Worm (Caenorhabditis elegans) whole organism, L1 larva: Measurements from ENCODE around the gene oma-2.
A peak's percentile ranks its signal among the peaks of the same experiment; 100 is the strongest.

Experiments
- C04F5.9 ChIP-seq: sonication (generic microtip); optimal IDR thresholded peaks from 2 replicates; lab custom pipeline; 2016; ENCODE audit warnings: missing genetic modification characterization, missing compliant biosample characterization
- alr-1 ChIP-seq: fragments of 200-800 bp; sonication (Bioruptor generic); optimal IDR thresholded peaks from 2 replicates; lab custom pipeline; 2018; ENCODE audit warnings: borderline replicate concordance, mild to moderate bottlenecking, missing genetic modification characterization, missing compliant biosample characterization
- aly-2 ChIP-seq: fragments of 150-350 bp; optimal IDR thresholded peaks from 2 replicates; lab custom pipeline; 2014; ENCODE audit warnings: missing biosample characterization, missing genetic modification characterization
- ama-1 ChIP-seq: fragments of 150-350 bp; optimal IDR thresholded peaks from 2 replicates; lab custom pipeline; 2014
- ceh-63 ChIP-seq: fragments of 200-800 bp; sonication (Bioruptor generic); optimal IDR thresholded peaks from 2 replicates; lab custom pipeline; 2018; ENCODE audit warnings: mild to moderate bottlenecking, missing genetic modification characterization, missing compliant biosample characterization
- ceh-8 ChIP-seq: fragments of 200-800 bp; sonication (Bioruptor generic); optimal IDR thresholded peaks from 2 replicates; lab custom pipeline; 2018; ENCODE audit warnings: mild to moderate bottlenecking, missing genetic modification characterization, moderate library complexity, missing compliant biosample characterization
- ceh-88 ChIP-seq: fragments of 200-800 bp; sonication (Bioruptor generic); IDR thresholded peaks from 2 replicates; pipeline ENCODE4 v1.3.6; 2022; ENCODE audit warnings: missing genetic modification characterization, missing compliant biosample characterization
- dpl-1 ChIP-seq, 3 experiments: fragments of 150-350 bp in 2 of 3; sonication (generic microtip) in 1 of 3; optimal IDR thresholded peaks; 2 replicates each; lab custom pipeline; 2014 to 2017; ENCODE audit warnings: missing biosample characterization in 3 of 3, missing genetic modification characterization in 3 of 3, missing genetic modification reagents in 3 of 3
- efl-3 ChIP-seq: fragments of 200-800 bp; sonication (Bioruptor generic); optimal IDR thresholded peaks from 2 replicates; lab custom pipeline; 2018; ENCODE audit warnings: mild to moderate bottlenecking, missing genetic modification characterization, missing compliant biosample characterization
- egl-13 ChIP-seq: sonication (generic microtip); optimal IDR thresholded peaks from 2 replicates; lab custom pipeline; 2016; ENCODE audit warnings: missing genotype, missing genetic modification reagents, missing genetic modification characterization, missing compliant biosample characterization
- egl-27 ChIP-seq, 2 experiments: fragments of 150-350 bp in 1 of 2; sonication (generic microtip); optimal IDR thresholded peaks; 3 replicates each; lab custom pipeline; 2017 to 2018; ENCODE audit warnings: missing biosample characterization in 2 of 2, missing genetic modification characterization in 2 of 2, missing genetic modification reagents in 2 of 2
- elt-2 ChIP-seq: sonication (generic microtip); optimal IDR thresholded peaks from 2 replicates; lab custom pipeline; 2016; ENCODE audit warnings: missing genetic modification characterization, mild to moderate bottlenecking, inconsistent platforms, missing compliant biosample characterization, missing genetic modification reagents
- fkh-10 ChIP-seq: sonication (generic microtip); optimal IDR thresholded peaks from 2 replicates; lab custom pipeline; 2017; ENCODE audit warnings: missing biosample characterization, missing genetic modification reagents, missing genetic modification characterization
- fkh-4 ChIP-seq: sonication (generic microtip); optimal IDR thresholded peaks from 2 replicates; lab custom pipeline; 2016; ENCODE audit warnings: missing compliant biosample characterization, missing genetic modification characterization, borderline replicate concordance
- hlh-17 ChIP-seq: fragments of 200-800 bp; sonication (Bioruptor generic); optimal IDR thresholded peaks from 2 replicates; lab custom pipeline; 2018; ENCODE audit warnings: missing genetic modification characterization, mild to moderate bottlenecking, missing compliant biosample characterization, moderate library complexity, borderline replicate concordance
- isw-1 ChIP-seq: fragments of 200-800 bp; sonication (Bioruptor generic); IDR thresholded peaks from 2 replicates; pipeline ENCODE4 v1.3.6; 2022; ENCODE audit warnings: missing genetic modification characterization, missing compliant biosample characterization
- lin-13 ChIP-seq: fragments of 150-350 bp; optimal IDR thresholded peaks from 2 replicates; lab custom pipeline; 2014; ENCODE audit warnings: missing biosample characterization, missing genetic modification reagents, missing genetic modification characterization
- lin-15B ChIP-seq: fragments of 150-350 bp; sonication (generic microtip); optimal IDR thresholded peaks from 3 replicates; lab custom pipeline; 2014; ENCODE audit warnings: missing biosample characterization, missing genetic modification characterization
- lsy-2 ChIP-seq, 2 experiments: fragments of 150-350 bp; optimal IDR thresholded peaks; 2 replicates each; lab custom pipeline; 2014; ENCODE audit warnings: missing biosample characterization in 2 of 2, missing genetic modification characterization in 2 of 2
- mdl-1 ChIP-seq, 2 experiments: fragments of 150-350 bp; optimal IDR thresholded peaks; 2 replicates each; lab custom pipeline; 2014 to 2017; ENCODE audit warnings: missing biosample characterization in 2 of 2, missing genetic modification characterization in 2 of 2, inconsistent platforms in 1 of 2
- nhr-11 ChIP-seq: fragments of 150-350 bp; optimal IDR thresholded peaks from 2 replicates; lab custom pipeline; 2014; ENCODE audit warnings: missing biosample characterization, missing genetic modification characterization
- nhr-20 ChIP-seq: sonication (generic microtip); optimal IDR thresholded peaks from 2 replicates; lab custom pipeline; 2016; ENCODE audit warnings: mild to moderate bottlenecking, missing genetic modification characterization, missing compliant biosample characterization
- nhr-237 ChIP-seq: fragments of 150-350 bp; optimal IDR thresholded peaks from 2 replicates; lab custom pipeline; 2014; ENCODE audit warnings: missing biosample characterization, missing genetic modification characterization
- nhr-47 ChIP-seq: sonication (generic microtip); optimal IDR thresholded peaks from 2 replicates; lab custom pipeline; 2016; ENCODE audit warnings: mild to moderate bottlenecking, missing genetic modification characterization, moderate library complexity, missing compliant biosample characterization
- nhr-71 ChIP-seq: sonication (generic microtip); optimal IDR thresholded peaks from 2 replicates; lab custom pipeline; 2016; ENCODE audit warnings: mild to moderate bottlenecking, missing genetic modification characterization, moderate library complexity, missing compliant biosample characterization
- nhr-77 ChIP-seq: fragments of 150-350 bp; optimal IDR thresholded peaks from 2 replicates; lab custom pipeline; 2014; ENCODE audit warnings: missing biosample characterization, missing genetic modification characterization
- nhr-90 ChIP-seq: sonication (generic microtip); optimal IDR thresholded peaks from 2 replicates; lab custom pipeline; 2016; ENCODE audit warnings: mild to moderate bottlenecking, missing genetic modification characterization, missing compliant biosample characterization; ENCODE audit not compliant: poor library complexity
- pag-3 ChIP-seq: sonication (generic microtip); optimal IDR thresholded peaks from 2 replicates; lab custom pipeline; 2017; ENCODE audit warnings: missing genetic modification characterization, mild to moderate bottlenecking, missing compliant biosample characterization, antibody characterized with exemption, borderline replicate concordance; ENCODE audit not compliant: insufficient read depth
- pax-3 ChIP-seq: fragments of 200-800 bp; sonication (Bioruptor generic); optimal IDR thresholded peaks from 2 replicates; lab custom pipeline; 2018; ENCODE audit warnings: mild to moderate bottlenecking, missing genetic modification characterization, moderate library complexity, missing compliant biosample characterization
- skn-1 ChIP-seq: fragments of 150-350 bp; optimal IDR thresholded peaks from 2 replicates; lab custom pipeline; 2014; ENCODE audit warnings: missing biosample characterization, missing genetic modification characterization
- snpc-4 ChIP-seq: fragments of 150-350 bp; optimal IDR thresholded peaks from 2 replicates; lab custom pipeline; 2014; ENCODE audit warnings: missing biosample characterization, missing genetic modification characterization
- snu-23 ChIP-seq: sonication (generic microtip); optimal IDR thresholded peaks from 2 replicates; lab custom pipeline; 2016; ENCODE audit warnings: missing genetic modification characterization, missing compliant biosample characterization
- sox-4 ChIP-seq: sonication (generic microtip); optimal IDR thresholded peaks from 2 replicates; lab custom pipeline; 2016; ENCODE audit warnings: missing genetic modification characterization, missing compliant biosample characterization
- sptf-1 ChIP-seq: fragments of 150-350 bp; optimal IDR thresholded peaks from 2 replicates; lab custom pipeline; 2014; ENCODE audit warnings: missing biosample characterization, missing genetic modification characterization
- sup-37 ChIP-seq: fragments of 200-800 bp; sonication (Bioruptor generic); optimal IDR thresholded peaks from 2 replicates; lab custom pipeline; 2018; ENCODE audit warnings: mild to moderate bottlenecking, missing genetic modification characterization, missing compliant biosample characterization
- unc-62 ChIP-seq: fragments of 150-350 bp; optimal IDR thresholded peaks from 2 replicates; lab custom pipeline; 2014; ENCODE audit warnings: missing biosample characterization, missing genetic modification reagents, missing genetic modification characterization
- vab-15 ChIP-seq: sonication (generic microtip); optimal IDR thresholded peaks from 2 replicates; lab custom pipeline; 2017; ENCODE audit warnings: missing genotype, mild to moderate bottlenecking, missing genetic modification characterization, missing compliant biosample characterization
- xbp-1 ChIP-seq: sonication (generic microtip); optimal IDR thresholded peaks from 2 replicates; lab custom pipeline; 2016; ENCODE audit warnings: missing genetic modification characterization, missing compliant biosample characterization
- zag-1 ChIP-seq: fragments of 150-350 bp; optimal IDR thresholded peaks from 2 replicates; lab custom pipeline; 2014; ENCODE audit warnings: missing biosample characterization, missing genetic modification characterization
- zip-4 ChIP-seq: fragments of 200-800 bp; sonication (Bioruptor generic); optimal IDR thresholded peaks from 2 replicates; lab custom pipeline; 2018; ENCODE audit warnings: mild to moderate bottlenecking, missing genetic modification characterization, moderate library complexity, missing compliant biosample characterization
- ztf-11 ChIP-seq, 2 experiments: sonication (generic microtip); optimal IDR thresholded peaks; 2 replicates each; lab custom pipeline; 2016 to 2017; ENCODE audit warnings: missing genetic modification characterization in 2 of 2, missing biosample characterization in 1 of 2, missing compliant biosample characterization in 1 of 2

Gene oma-2

ce11 chrV:8000929-8001513, 28.2 kb upstream of the oma-2 start, which contains the start of gene Y97E10AR.1 (continued):
- TF ChIP-seq nhr-237 (no peak), sox-4 (tag; lab: Kevin White, UChicago) (no peak), zag-1 (peak; percentile 72), lin-15B (peak; percentile 13), vab-15 (no peak), skn-1 (tag; lab: Kevin White, UChicago) (peak; percentile 47), unc-62 (GFP tag; lab: Kevin White, UChicago) (no peak), egl-27 (tag; optimal IDR thresholded peaks at IDR 0.05; lab: Kevin White, UChicago) (peak in 1 of 2 experiments; percentile 50), lsy-2 (tag; optimal IDR thresholded peaks at IDR 0.05; lab: Kevin White, UChicago) (peak; percentile 68 to 89), nhr-20 (tag; lab: Kevin White, UChicago) (peak; percentile 76), nhr-90 (tag; lab: Kevin White, UChicago) (no peak), ama-1 (lab: Kevin White, UChicago) (no peak), isw-1 (GFP tag; lab: Robert Waterston, UW) (peak; percentile 69), pax-3 (tag; lab: Kevin White, UChicago) (no peak), elt-2 (tag; lab: Kevin White, UChicago) (peak; percentile 81), ceh-63 (GFP tag; lab: Kevin White, UChicago) (no peak), dpl-1 (GFP tag; optimal IDR thresholded peaks at IDR 0.05; lab: Kevin White, UChicago) (peak; percentile 43 to 58 (median 49)), aly-2 (tag; lab: Kevin White, UChicago) (no peak), pag-3 (peak; percentile 75), zip-4 (peak; percentile 22), alr-1 (tag; lab: Kevin White, UChicago) (no peak), snpc-4 (tag; lab: Kevin White, UChicago) (peak; percentile 3), snu-23 (GFP tag; lab: Kevin White, UChicago) (peak; percentile 81), ceh-8 (GFP tag; lab: Kevin White, UChicago) (peak; percentile 22), hlh-17 (GFP tag; lab: Kevin White, UChicago) (no peak), nhr-71 (tag; lab: Kevin White, UChicago) (peak; percentile 91), nhr-11 (tag; lab: Kevin White, UChicago) (peak; percentile 49), ceh-88 (GFP tag; lab: Robert Waterston, UW) (peak; percentile 29; the same call in 1 of the 2 replicates), xbp-1 (tag; lab: Kevin White, UChicago) (peak; percentile 67), nhr-47 (tag; lab: Kevin White, UChicago) (peak; percentile 86), sptf-1 (no peak), efl-3 (GFP tag; lab: Kevin White, UChicago) (no peak), sup-37 (GFP tag; lab: Kevin White, UChicago) (no peak), lin-13 (GFP tag; lab: Kevin White, UChicago) (peak; percentile 50)

ce11 chrV:8005000-8005399, 24.2 kb upstream of the oma-2 start, which contains the start of gene Y97E10AR.8:
Gene Y97E10AR.8, plus strand, starts transcription at chrV:8005300.
- TF ChIP-seq mdl-1 (tag; optimal IDR thresholded peaks at IDR 0.05; lab: Kevin White, UChicago) (no peak), fkh-10 (GFP tag; lab: Kevin White, UChicago) (no peak), ceh-8 (GFP tag; lab: Kevin White, UChicago) (no peak), egl-13 (tag; lab: Kevin White, UChicago) (no peak), ztf-11 (tag; optimal IDR thresholded peaks at IDR 0.05; lab: Kevin White, UChicago) (no peak), nhr-77 (tag; lab: Kevin White, UChicago) (no peak), C04F5.9 (tag; lab: Kevin White, UChicago) (no peak), pax-3 (tag; lab: Kevin White, UChicago) (no peak), snu-23 (GFP tag; lab: Kevin White, UChicago) (no peak), elt-2 (tag; lab: Kevin White, UChicago) (no peak), aly-2 (tag; lab: Kevin White, UChicago) (no peak), fkh-4 (tag; lab: Kevin White, UChicago) (no peak), lin-13 (GFP tag; lab: Kevin White, UChicago) (no peak)
- TF ChIP-seq, all 84 proteins: peak for 0
